Worm (Caenorhabditis elegans) whole organism, L2 larva: ENCODE data around the gene C44B11.6.

Source experiments
- F13H6.1 ChIP-seq: sonication (generic microtip); optimal IDR thresholded peaks from 2 replicates; lab custom pipeline; 2016; ENCODE audit warnings: missing genetic modification characterization, missing compliant biosample characterization
- lsy-2 ChIP-seq, 2 experiments: fragments of 150-350 bp in 1 of 2; sonication (generic microtip) in 1 of 2; optimal IDR thresholded peaks; 2 replicates each; lab custom pipeline; 2014 to 2017; ENCODE audit warnings: missing biosample characterization in 2 of 2, missing genetic modification characterization in 2 of 2
- nhr-12 ChIP-seq: fragments of 150-350 bp; optimal IDR thresholded peaks from 2 replicates; lab custom pipeline; 2014; ENCODE audit warnings: missing biosample characterization, missing genetic modification characterization
- nhr-25 ChIP-seq: fragments of 150-350 bp; sonication (generic microtip); optimal IDR thresholded peaks from 3 replicates; lab custom pipeline; 2014; ENCODE audit warnings: missing biosample characterization, missing genetic modification characterization

DNA sequence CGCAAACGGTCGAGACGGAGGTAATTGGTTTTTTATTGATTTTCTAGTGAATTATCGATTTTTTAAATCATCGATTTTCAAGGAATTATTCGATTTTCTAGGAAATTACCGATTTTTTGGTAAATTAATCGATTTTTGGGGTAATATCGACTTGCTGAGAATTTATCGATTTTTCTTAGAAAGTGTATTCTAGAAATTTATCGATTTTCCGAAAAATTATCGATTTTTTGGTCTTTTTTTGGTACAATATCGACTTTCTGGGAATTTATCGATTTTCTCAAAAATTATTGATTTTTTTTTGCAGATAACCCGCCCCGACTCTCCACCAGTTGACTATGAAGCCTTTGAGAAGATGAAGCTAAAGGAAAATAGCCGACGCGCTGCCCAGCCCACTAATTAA, 17.6 kb downstream of the C44B11.6 start:
- TF ChIP-seq nhr-12 (no peak), F13H6.1 (tag; lab: Kevin White, UChicago) (no peak), lsy-2 (tag; optimal IDR thresholded peaks at IDR 0.05; lab: Kevin White, UChicago) (no peak), nhr-25 (tag; lab: Kevin White, UChicago) (no peak)
